Worm (Caenorhabditis elegans) whole organism, young adult: ENCODE data around the gene cdk-4.
A peak's percentile ranks its signal among the peaks of the same experiment; 100 is the strongest.

Source experiments
- F37B4.10 ChIP-seq: fragments of 200-800 bp; sonication (Bioruptor generic); IDR thresholded peaks from 2 replicates; pipeline ENCODE4 v1.3.6; 2022; ENCODE audit warnings: missing genetic modification characterization, missing compliant biosample characterization
- Y53F4B.3 ChIP-seq: fragments of 200-800 bp; sonication (Bioruptor generic); IDR thresholded peaks from 2 replicates; pipeline ENCODE4 v1.3.6; 2022; ENCODE audit warnings: missing genetic modification reagents, missing genetic modification characterization, missing compliant biosample characterization
- aptf-2 ChIP-seq: fragments of 200-800 bp; sonication (Bioruptor generic); conservative IDR thresholded peaks from 2 replicates; pipeline ENCODE4 v1.3.6; 2022; ENCODE audit warnings: missing genetic modification reagents, missing genetic modification characterization, missing compliant biosample characterization
- ets-4 ChIP-seq: fragments of 200-800 bp; sonication (Bioruptor generic); optimal IDR thresholded peaks from 2 replicates; lab custom pipeline; 2018; ENCODE audit warnings: mild to moderate bottlenecking, missing genetic modification characterization, missing compliant biosample characterization
- let-526 ChIP-seq: fragments of 200-800 bp; sonication (Bioruptor generic); IDR thresholded peaks from 2 replicates; pipeline ENCODE4 v1.3.6; 2022; ENCODE audit warnings: missing genetic modification reagents, missing genetic modification characterization, missing compliant biosample characterization
- lsy-27 ChIP-seq: sonication (generic microtip); optimal IDR thresholded peaks from 2 replicates; lab custom pipeline; 2017; ENCODE audit warnings: missing genetic modification characterization, mild to moderate bottlenecking, missing compliant biosample characterization, antibody characterized with exemption, missing genotype, borderline replicate concordance; ENCODE audit not compliant: insufficient read depth
- madf-6 ChIP-seq: fragments of 200-800 bp; sonication (Bioruptor generic); IDR thresholded peaks from 2 replicates; pipeline ENCODE4 v1.3.6; 2022; ENCODE audit warnings: missing genetic modification reagents, missing genetic modification characterization, missing compliant biosample characterization
- sea-2 ChIP-seq: fragments of 200-800 bp; sonication (Bioruptor generic); IDR thresholded peaks from 2 replicates; pipeline ENCODE4 v1.3.6; 2022; ENCODE audit warnings: missing genetic modification characterization, missing compliant biosample characterization
- snpc-4 ChIP-seq, 5 experiments: fragments of 150-350 bp in 1 of 5; sonication (generic microtip) in 4 of 5; optimal IDR thresholded peaks; 2 replicates each; lab custom pipeline; 2014 to 2018; ENCODE audit warnings: missing genetic modification characterization in 5 of 5, missing biosample characterization in 3 of 5, antibody characterized with exemption in 2 of 5, mild to moderate bottlenecking in 2 of 5, missing compliant biosample characterization in 2 of 5, missing genotype in 2 of 5, moderate library complexity in 2 of 5, missing genetic modification reagents in 1 of 5
- tbp1 ChIP-seq: fragments of 200-800 bp; sonication (Bioruptor generic); optimal IDR thresholded peaks from 2 replicates; lab custom pipeline; 2018; ENCODE audit warnings: mild to moderate bottlenecking, missing genetic modification characterization, missing compliant biosample characterization
- unc-130 ChIP-seq: sonication (generic microtip); optimal IDR thresholded peaks from 2 replicates; lab custom pipeline; 2016; ENCODE audit warnings: missing genetic modification reagents, missing genetic modification characterization, missing compliant biosample characterization
- unc-62 ChIP-seq: fragments of 150-350 bp; optimal IDR thresholded peaks from 2 replicates; lab custom pipeline; 2014; ENCODE audit warnings: missing biosample characterization, missing genetic modification reagents, missing genetic modification characterization
- zfh-2 ChIP-seq: fragments of 200-800 bp; sonication (Bioruptor generic); conservative IDR thresholded peaks from 2 replicates; pipeline ENCODE4 v1.3.6; 2022; ENCODE audit warnings: missing genetic modification reagents, missing genetic modification characterization, missing compliant biosample characterization

ce11 chrX:13527347-13528092 is 8.8 kb upstream of the cdk-4 start, which contains the start of gene pab-2:
- TF ChIP-seq F37B4.10 (0 out of 2 replicates have a peak, but pooled peaks have one; percentile 43), ets-4 (peak; percentile 46), sea-2 (GFP tag; lab: Robert Waterston, UW) (no peak), tbp1 (GFP tag; lab: Kevin White, UChicago) (peak; percentile 65), aptf-2 (GFP tag; lab: Robert Waterston, UW) (no peak), unc-130 (GFP tag; lab: Kevin White, UChicago) (no peak), unc-62 (GFP tag; lab: Kevin White, UChicago) (no peak), lsy-27 (no peak), zfh-2 (peak; percentile 97), Y53F4B.3 (no peak), madf-6 (peak; percentile 30; the same call in 1 of the 2 replicates), let-526 (peak; percentile 54; the same call in 1 of the 2 replicates), snpc-4 (GFP tag; optimal IDR thresholded peaks at IDR 0.05; lab: Kevin White, UChicago) (no peak), snpc-4 (tag; optimal IDR thresholded peaks at IDR 0.05; lab: Kevin White, UChicago) (peak in 3 of 4 experiments; percentile 22 to 50 (median 41))
